Fruit fly (Drosophila melanogaster) whole organism, embryonic: ENCODE results near the gene Or82a.
A peak's percentile ranks its signal among the peaks of the same experiment; 100 is the strongest.

Experiments
- ATbp ChIP-seq: fragments of 200-800 bp; sonication (Bioruptor generic); optimal IDR thresholded peaks from 2 replicates; lab custom pipeline; 2017; ENCODE audit warnings: missing biosample characterization, mild to moderate bottlenecking, missing genetic modification characterization, missing genetic modification reagents
- Ada2b ChIP-seq: fragments of 200-800 bp; sonication (Bioruptor generic); IDR thresholded peaks from 2 replicates; pipeline ENCODE4 v1.3.6; 2022; ENCODE audit warnings: missing biosample characterization, missing genetic modification characterization
- Aef1 ChIP-seq: fragments of 200-800 bp; sonication (Bioruptor generic); IDR thresholded peaks from 3 replicates; pipeline ENCODE4 v1.3.6; 2022; ENCODE audit warnings: missing biosample characterization, missing genetic modification characterization
- CG10321 ChIP-seq: fragments of 200-800 bp; sonication (Bioruptor generic); IDR thresholded peaks from 2 replicates; pipeline ENCODE4 v1.3.6; 2022; ENCODE audit warnings: missing biosample characterization, missing genetic modification characterization
- CG11247 ChIP-seq: fragments of 200-800 bp; sonication (Bioruptor generic); IDR thresholded peaks from 2 replicates; pipeline ENCODE4 v1.3.6; 2022; ENCODE audit warnings: missing biosample characterization, missing genetic modification characterization
- CG12391 ChIP-seq: fragments of 200-800 bp; sonication (Bioruptor generic); optimal IDR thresholded peaks from 3 replicates; lab custom pipeline; 2018; ENCODE audit warnings: missing biosample characterization, mild to moderate bottlenecking, missing genetic modification characterization, moderate library complexity
- CG13123 ChIP-seq: fragments of 200-800 bp; sonication (Bioruptor generic); optimal IDR thresholded peaks from 2 replicates; lab custom pipeline; 2016; ENCODE audit warnings: missing biosample characterization, missing genetic modification characterization
- CG13424 ChIP-seq: fragments of 200-800 bp; sonication (Bioruptor generic); optimal IDR thresholded peaks from 2 replicates; lab custom pipeline; 2019; ENCODE audit warnings: missing biosample characterization, mild to moderate bottlenecking, missing genetic modification characterization, moderate library complexity
- CG14441 ChIP-seq: fragments of 200-800 bp; sonication (Bioruptor generic); IDR thresholded peaks from 2 replicates; pipeline ENCODE4 v1.3.6; 2022; ENCODE audit warnings: missing biosample characterization, missing genetic modification characterization
- CG14860 ChIP-seq: fragments of 200-800 bp; sonication (Bioruptor generic); IDR thresholded peaks from 3 replicates; pipeline ENCODE4 v1.3.6; 2022; ENCODE audit warnings: missing biosample characterization, missing genetic modification characterization; ENCODE audit not compliant: partially characterized antibody
- CG14965 ChIP-seq: fragments of 200-800 bp; sonication (Bioruptor generic); optimal IDR thresholded peaks from 2 replicates; lab custom pipeline; 2016; ENCODE audit warnings: missing biosample characterization, missing genetic modification characterization, borderline replicate concordance
- CG1602 ChIP-seq: fragments of 200-800 bp; sonication (Bioruptor generic); optimal IDR thresholded peaks from 3 replicates; lab custom pipeline; 2016; ENCODE audit warnings: missing biosample characterization, missing genetic modification characterization
- CG18011 ChIP-seq: fragments of 200-800 bp; sonication (Bioruptor generic); optimal IDR thresholded peaks from 2 replicates; lab custom pipeline; 2017; ENCODE audit warnings: missing biosample characterization, missing genetic modification characterization, mild to moderate bottlenecking, moderate library complexity, missing genotype
- CG18599 ChIP-seq: fragments of 200-800 bp; sonication (Bioruptor generic); optimal IDR thresholded peaks from 3 replicates; lab custom pipeline; 2017; ENCODE audit warnings: missing biosample characterization, missing genetic modification characterization, mild to moderate bottlenecking, moderate library complexity, missing genetic modification reagents
- CG2678 ChIP-seq: fragments of 200-800 bp; sonication (Bioruptor generic); optimal IDR thresholded peaks from 3 replicates; lab custom pipeline; 2019; ENCODE audit warnings: missing biosample characterization, mild to moderate bottlenecking, missing genetic modification characterization, moderate library complexity
- CG3407 ChIP-seq: fragments of 200-800 bp; sonication (Bioruptor generic); optimal IDR thresholded peaks from 2 replicates; lab custom pipeline; 2018; ENCODE audit warnings: missing biosample characterization, mild to moderate bottlenecking, missing genetic modification characterization
- CG34376 ChIP-seq: fragments of 200-800 bp; sonication (Bioruptor generic); optimal IDR thresholded peaks from 2 replicates; lab custom pipeline; 2018; ENCODE audit warnings: missing biosample characterization, mild to moderate bottlenecking, missing genetic modification characterization
- CG34422 ChIP-seq: fragments of 200-800 bp; sonication (Bioruptor generic); IDR thresholded peaks from 3 replicates; pipeline ENCODE4 v1.3.6; 2022; ENCODE audit warnings: missing biosample characterization, missing genetic modification characterization
- CG4424 ChIP-seq: fragments of 200-800 bp; sonication (Bioruptor generic); optimal IDR thresholded peaks from 3 replicates; lab custom pipeline; 2016; ENCODE audit warnings: missing biosample characterization, missing genetic modification characterization
- CG6791 ChIP-seq: fragments of 200-800 bp; sonication (Bioruptor generic); IDR thresholded peaks from 3 replicates; pipeline ENCODE4 v1.3.6; 2022; ENCODE audit warnings: missing biosample characterization, missing genetic modification characterization; ENCODE audit not compliant: partially characterized antibody
- CG7357 ChIP-seq: fragments of 200-800 bp; sonication (Bioruptor generic); IDR thresholded peaks from 3 replicates; pipeline ENCODE4 v1.3.6; 2022; ENCODE audit warnings: missing biosample characterization, missing genetic modification characterization
- CG7963 ChIP-seq: fragments of 200-800 bp; sonication (Bioruptor generic); IDR thresholded peaks from 3 replicates; pipeline ENCODE4 v1.3.6; 2022; ENCODE audit warnings: missing biosample characterization, missing genetic modification characterization; ENCODE audit not compliant: partially characterized antibody
- CG8388 ChIP-seq: fragments of 200-800 bp; sonication (Bioruptor generic); optimal IDR thresholded peaks from 2 replicates; lab custom pipeline; 2019; ENCODE audit warnings: missing biosample characterization, mild to moderate bottlenecking, missing genetic modification characterization, moderate library complexity
- CrebB ChIP-seq: fragments of 200-800 bp; sonication (Bioruptor generic); optimal IDR thresholded peaks from 3 replicates; lab custom pipeline; 2018; ENCODE audit warnings: missing biosample characterization, mild to moderate bottlenecking, missing genetic modification characterization
- ERR ChIP-seq: fragments of 200-800 bp; sonication (Bioruptor generic); optimal IDR thresholded peaks from 2 replicates; lab custom pipeline; 2016; ENCODE audit warnings: missing biosample characterization, missing genetic modification characterization
- GATAe ChIP-seq: fragments of 200-800 bp; sonication (Bioruptor generic); conservative IDR thresholded peaks from 2 replicates; pipeline ENCODE4 v1.3.6; 2022; ENCODE audit warnings: missing biosample characterization, missing genetic modification characterization
- HLH4C ChIP-seq: fragments of 200-800 bp; sonication (Bioruptor generic); IDR thresholded peaks from 3 replicates; pipeline ENCODE4 v1.3.6; 2022; ENCODE audit warnings: missing biosample characterization, missing genetic modification characterization; ENCODE audit not compliant: partially characterized antibody
- Hmr ChIP-seq: fragments of 200-800 bp; sonication (Bioruptor generic); optimal IDR thresholded peaks from 3 replicates; lab custom pipeline; 2017; ENCODE audit warnings: mild to moderate bottlenecking, missing biosample characterization, missing genetic modification reagents, missing genetic modification characterization
- Hr51 ChIP-seq, 2 experiments: fragments of 200-800 bp; sonication (Bioruptor generic); optimal IDR thresholded peaks; 2 replicates in 1 of 2; 3 replicates in 1 of 2; lab custom pipeline; 2016 to 2018; ENCODE audit warnings: missing biosample characterization in 2 of 2, missing genetic modification characterization in 2 of 2, mild to moderate bottlenecking in 1 of 2, moderate library complexity in 1 of 2
- Nf-YA ChIP-seq: fragments of 200-800 bp; sonication (Bioruptor generic); IDR thresholded peaks from 2 replicates; pipeline ENCODE4 v1.3.6; 2022; ENCODE audit warnings: missing biosample characterization, missing genetic modification characterization
- Side ChIP-seq: fragments of 200-800 bp; sonication (Bioruptor generic); optimal IDR thresholded peaks from 2 replicates; lab custom pipeline; 2016; ENCODE audit warnings: missing biosample characterization, missing genetic modification characterization
- Six4 ChIP-seq: fragments of 200-800 bp; sonication (Bioruptor generic); optimal IDR thresholded peaks from 2 replicates; lab custom pipeline; 2016; ENCODE audit warnings: missing biosample characterization, missing genetic modification characterization
- Spps ChIP-seq: fragments of 200-800 bp; sonication (Bioruptor generic); optimal IDR thresholded peaks from 2 replicates; lab custom pipeline; 2018; ENCODE audit warnings: missing biosample characterization, mild to moderate bottlenecking, missing genetic modification characterization
- Vsx1 ChIP-seq: fragments of 200-800 bp; sonication (Bioruptor generic); optimal IDR thresholded peaks from 2 replicates; lab custom pipeline; 2017; ENCODE audit warnings: missing biosample characterization, mild to moderate bottlenecking, missing genetic modification characterization, missing genetic modification reagents
- amos ChIP-seq: fragments of 200-800 bp; sonication (Bioruptor generic); IDR thresholded peaks from 2 replicates; pipeline ENCODE4 v1.3.6; 2022; ENCODE audit warnings: missing biosample characterization, missing genetic modification characterization; ENCODE audit not compliant: partially characterized antibody
- cad ChIP-seq: fragments of >200 bp; optimal IDR thresholded peaks from 2 replicates; lab custom pipeline; 2017; ENCODE audit warnings: missing biosample characterization, missing genetic modification characterization
- caup ChIP-seq: fragments of 200-800 bp; sonication (Bioruptor generic); optimal IDR thresholded peaks from 3 replicates; lab custom pipeline; 2017; ENCODE audit warnings: missing biosample characterization, mild to moderate bottlenecking, missing genetic modification characterization, moderate library complexity; ENCODE audit not compliant: severe bottlenecking
- croc ChIP-seq: fragments of 200-800 bp; sonication (Bioruptor generic); conservative IDR thresholded peaks from 3 replicates; pipeline ENCODE4 v1.3.6; 2022; ENCODE audit warnings: missing biosample characterization, missing genetic modification characterization
- dan ChIP-seq: fragments of 200-800 bp; sonication (Bioruptor generic); IDR thresholded peaks from 2 replicates; pipeline ENCODE4 v1.3.6; 2022; ENCODE audit warnings: missing biosample characterization, missing genetic modification characterization
- gcm ChIP-seq: fragments of 200-800 bp; sonication (Bioruptor generic); optimal IDR thresholded peaks from 2 replicates; lab custom pipeline; 2019; ENCODE audit warnings: missing biosample characterization, mild to moderate bottlenecking, missing genetic modification characterization, moderate library complexity
- hb ChIP-seq: fragments of 200-800 bp; sonication (Bioruptor generic); IDR thresholded peaks from 3 replicates; pipeline ENCODE4 v1.3.6; 2022; ENCODE audit warnings: missing biosample characterization, missing genetic modification characterization; ENCODE audit not compliant: partially characterized antibody
- nom ChIP-seq: fragments of 200-800 bp; sonication (Bioruptor generic); optimal IDR thresholded peaks from 2 replicates; lab custom pipeline; 2017; ENCODE audit warnings: missing biosample characterization, missing genetic modification characterization, mild to moderate bottlenecking, moderate library complexity, missing genetic modification reagents
- phol ChIP-seq: fragments of 200-800 bp; sonication (Bioruptor generic); optimal IDR thresholded peaks from 3 replicates; lab custom pipeline; 2018; ENCODE audit warnings: missing biosample characterization, mild to moderate bottlenecking, missing genetic modification characterization, moderate library complexity
- psq ChIP-seq: fragments of 200-800 bp; sonication (Bioruptor generic); optimal IDR thresholded peaks from 2 replicates; lab custom pipeline; 2017; ENCODE audit warnings: missing biosample characterization, missing genetic modification characterization
- stc ChIP-seq: fragments of 200-800 bp; sonication (Bioruptor generic); IDR thresholded peaks from 2 replicates; pipeline ENCODE4 v1.3.6; 2022; ENCODE audit warnings: missing biosample characterization, missing genetic modification characterization
- tap ChIP-seq: fragments of 200-800 bp; optimal IDR thresholded peaks from 3 replicates; lab custom pipeline; 2019; ENCODE audit warnings: missing biosample characterization, mild to moderate bottlenecking, missing genetic modification characterization, moderate library complexity
- vnd ChIP-seq: fragments of 200-800 bp; sonication (Bioruptor generic); IDR thresholded peaks from 3 replicates; pipeline ENCODE4 v1.3.6; 2022; ENCODE audit warnings: missing biosample characterization, missing genetic modification characterization; ENCODE audit not compliant: partially characterized antibody

Or82a gene

dm6 chr3R:4229137-4229764 lies 27.5 kb upstream of the Or82a start, which contains the start of gene DhpD (continued):
- TF ChIP-seq Spps (no peak), Side (GFP tag; lab: Kevin White, UChicago) (no peak), Ada2b (GFP tag; lab: Robert Waterston, UW) (peak; percentile 57), CG14965 (GFP tag; lab: Kevin White, UChicago) (no peak), tap (tag; lab: Kevin White, UChicago) (peak; percentile 50), phol (tag; lab: Kevin White, UChicago) (peak; percentile 81), Vsx1 (GFP tag; lab: Kevin White, UChicago) (no peak), CG34376 (peak; percentile 56), CG2678 (tag; lab: Kevin White, UChicago) (peak; percentile 87), CG18011 (GFP tag; lab: Kevin White, UChicago) (peak; percentile 43), CG12391 (tag; lab: Kevin White, UChicago) (peak; percentile 65), caup (GFP tag; lab: Kevin White, UChicago) (peak; percentile 79), CG34422 (GFP tag; lab: Robert Waterston, UW) (peak; percentile 53; the same call in 1 of the 3 replicates), CrebB (tag; lab: Kevin White, UChicago) (no peak), Nf-YA (GFP tag; lab: Robert Waterston, UW) (peak; percentile 54; the same call in 1 of the 2 replicates), CG7357 (GFP tag; lab: Robert Waterston, UW) (peak; percentile 43; the same call in 2 of the 3 replicates), Hmr (GFP tag; lab: Kevin White, UChicago) (peak; percentile 73), Aef1 (peak; percentile 67), cad (GFP tag; lab: Kevin White, UChicago) (no peak), amos (GFP tag; lab: Robert Waterston, UW) (peak; percentile 90; the same call in 1 of the 2 replicates), CG13123 (GFP tag; lab: Kevin White, UChicago) (peak; percentile 17), nom (GFP tag; lab: Kevin White, UChicago) (peak; percentile 65), ERR (GFP tag; lab: Kevin White, UChicago) (no peak), psq (GFP tag; lab: Kevin White, UChicago) (peak; percentile 18), stc (GFP tag; lab: Robert Waterston, UW) (peak; percentile 65; the same call in 1 of the 2 replicates), vnd (peak; percentile 83), HLH4C (peak; percentile 93), dan (GFP tag; lab: Robert Waterston, UW) (no peak), CG7963 (GFP tag; lab: Robert Waterston, UW) (peak; percentile 94), CG4424 (GFP tag; lab: Kevin White, UChicago) (peak; percentile 68), gcm (GFP tag; lab: Kevin White, UChicago) (no peak), CG18599 (GFP tag; lab: Kevin White, UChicago) (peak; percentile 75), hb (GFP tag; lab: Robert Waterston, UW) (peak; percentile 93), croc (GFP tag; lab: Robert Waterston, UW) (peak; percentile 42; the same call in 2 of the 3 replicates), Hr51 (GFP tag; optimal IDR thresholded peaks at IDR 0.05; lab: Kevin White, UChicago) (peak; percentile 28 to 65), CG14860 (GFP tag; lab: Robert Waterston, UW) (peak; percentile 90), GATAe (no peak; the same call in 1 of the 2 replicates), CG6791 (GFP tag; lab: Robert Waterston, UW) (peak; percentile 88), CG13424 (tag; lab: Kevin White, UChicago) (peak; percentile 76), CG11247 (GFP tag; lab: Robert Waterston, UW) (peak; percentile 73), Six4 (GFP tag; lab: Kevin White, UChicago) (peak; percentile 27), CG8388 (GFP tag; lab: Kevin White, UChicago) (peak; percentile 43), CG10321 (GFP tag; lab: Robert Waterston, UW) (no peak), CG14441 (GFP tag; lab: Robert Waterston, UW) (peak; percentile 66; the same call in 1 of the 2 replicates), CG3407 (peak; percentile 42), ATbp (GFP tag; lab: Kevin White, UChicago) (no peak), CG1602 (peak; percentile 53)
